Fruit fly (Drosophila melanogaster) whole organism, embryonic: Measurements from ENCODE around the gene CG13385.

Experiments
- Aef1 ChIP-seq: fragments of 200-800 bp; sonication (Bioruptor generic); IDR thresholded peaks from 3 replicates; pipeline ENCODE4 v1.3.6; 2022; ENCODE audit warnings: missing biosample characterization, missing genetic modification characterization
- Atf3 ChIP-seq: fragments of 200-800 bp; sonication (Bioruptor generic); optimal IDR thresholded peaks from 3 replicates; lab custom pipeline; 2016; ENCODE audit warnings: missing biosample characterization, missing genetic modification characterization
- Awh ChIP-seq: fragments of 200-800 bp; sonication (Bioruptor generic); IDR thresholded peaks from 2 replicates; pipeline ENCODE4, ENCODE4 v1.3.6; 2022; ENCODE audit warnings: missing biosample characterization, missing genetic modification characterization
- Blimp-1 ChIP-seq: fragments of 200-800 bp; sonication (Bioruptor generic); optimal IDR thresholded peaks from 3 replicates; lab custom pipeline; 2018; ENCODE audit warnings: missing biosample characterization, missing genetic modification characterization, mild to moderate bottlenecking, moderate library complexity, missing genetic modification reagents
- CG10209 ChIP-seq: fragments of 200-800 bp; sonication (Bioruptor generic); optimal IDR thresholded peaks from 3 replicates; lab custom pipeline; 2017; ENCODE audit warnings: missing biosample characterization, mild to moderate bottlenecking, missing genetic modification characterization, missing genetic modification reagents
- CG10462 ChIP-seq: fragments of 200-800 bp; sonication (Bioruptor generic); optimal IDR thresholded peaks from 2 replicates; lab custom pipeline; 2016; ENCODE audit warnings: missing biosample characterization, missing genetic modification characterization
- CG11247 ChIP-seq: fragments of 200-800 bp; sonication (Bioruptor generic); IDR thresholded peaks from 2 replicates; pipeline ENCODE4 v1.3.6; 2022; ENCODE audit warnings: missing biosample characterization, missing genetic modification characterization
- CG12942 ChIP-seq: fragments of 200-800 bp; sonication (Bioruptor generic); optimal IDR thresholded peaks from 3 replicates; lab custom pipeline; 2016; ENCODE audit warnings: missing biosample characterization, missing genetic modification characterization
- CG13296 ChIP-seq: fragments of 200-800 bp; sonication (Bioruptor generic); optimal IDR thresholded peaks from 3 replicates; lab custom pipeline; 2018; ENCODE audit warnings: missing biosample characterization, mild to moderate bottlenecking, missing genetic modification characterization
- CG14710 ChIP-seq: fragments of 200-800 bp; sonication (Bioruptor generic); optimal IDR thresholded peaks from 3 replicates; lab custom pipeline; 2019; ENCODE audit warnings: missing biosample characterization, mild to moderate bottlenecking, missing genetic modification characterization, moderate library complexity
- CG16815 ChIP-seq: fragments of 200-800 bp; sonication (Bioruptor generic); optimal IDR thresholded peaks from 3 replicates; lab custom pipeline; 2017; ENCODE audit warnings: missing biosample characterization, mild to moderate bottlenecking, missing genetic modification characterization
- CG17829 ChIP-seq: fragments of 200-800 bp; optimal IDR thresholded peaks from 2 replicates; lab custom pipeline; 2019; ENCODE audit warnings: missing biosample characterization, mild to moderate bottlenecking, missing genetic modification characterization, moderate library complexity
- CG18262 ChIP-seq: fragments of 200-800 bp; optimal IDR thresholded peaks from 3 replicates; lab custom pipeline; 2019; ENCODE audit warnings: missing biosample characterization, mild to moderate bottlenecking, missing genetic modification characterization, moderate library complexity
- CG18619 ChIP-seq: fragments of 200-800 bp; sonication (Bioruptor generic); optimal IDR thresholded peaks from 3 replicates; lab custom pipeline; 2017; ENCODE audit warnings: missing biosample characterization, mild to moderate bottlenecking, missing genetic modification characterization
- CG2202 ChIP-seq: fragments of 200-800 bp; sonication (Bioruptor generic); optimal IDR thresholded peaks from 2 replicates; lab custom pipeline; 2018; ENCODE audit warnings: missing biosample characterization, mild to moderate bottlenecking, missing genetic modification characterization
- CG31441 ChIP-seq: fragments of 200-800 bp; sonication (Bioruptor generic); IDR thresholded peaks from 2 replicates; pipeline ENCODE4 v1.3.6; 2022; ENCODE audit warnings: missing biosample characterization, missing genetic modification characterization
- CG3163 ChIP-seq: fragments of 200-800 bp; sonication (Bioruptor generic); optimal IDR thresholded peaks from 3 replicates; lab custom pipeline; 2016; ENCODE audit warnings: missing biosample characterization, missing genetic modification characterization
- CG4617 ChIP-seq: fragments of 200-800 bp; sonication (Bioruptor generic); optimal IDR thresholded peaks from 3 replicates; lab custom pipeline; 2016; ENCODE audit warnings: missing biosample characterization, missing genetic modification characterization, borderline replicate concordance
- CG4820 ChIP-seq: fragments of 200-800 bp; sonication (Bioruptor generic); optimal IDR thresholded peaks from 3 replicates; lab custom pipeline; 2016; ENCODE audit warnings: missing biosample characterization, missing genetic modification characterization
- CG6254 ChIP-seq: fragments of 200-800 bp; sonication (Bioruptor generic); optimal IDR thresholded peaks from 3 replicates; lab custom pipeline; 2017; ENCODE audit warnings: mild to moderate bottlenecking, missing biosample characterization, missing genetic modification reagents, missing genetic modification characterization
- CG6272 ChIP-seq: fragments of 200-800 bp; sonication (Bioruptor generic); IDR thresholded peaks from 2 replicates; pipeline ENCODE4 v1.3.6; 2022; ENCODE audit warnings: missing biosample characterization, missing genetic modification characterization
- CG7372 ChIP-seq: fragments of 200-800 bp; sonication (Bioruptor generic); IDR thresholded peaks from 2 replicates; pipeline ENCODE4 v1.3.6; 2022; ENCODE audit warnings: missing biosample characterization, missing genetic modification characterization
- CG7745 ChIP-seq: fragments of 200-800 bp; sonication (Bioruptor generic); optimal IDR thresholded peaks from 2 replicates; lab custom pipeline; 2018; ENCODE audit warnings: missing biosample characterization, mild to moderate bottlenecking, missing genetic modification characterization, moderate library complexity
- CG7987 ChIP-seq: fragments of 200-800 bp; sonication (Bioruptor generic); optimal IDR thresholded peaks from 2 replicates; lab custom pipeline; 2018; ENCODE audit warnings: missing biosample characterization, mild to moderate bottlenecking, missing genetic modification characterization, moderate library complexity
- CG8388 ChIP-seq: fragments of 200-800 bp; sonication (Bioruptor generic); optimal IDR thresholded peaks from 2 replicates; lab custom pipeline; 2019; ENCODE audit warnings: missing biosample characterization, mild to moderate bottlenecking, missing genetic modification characterization, moderate library complexity
- CG9727 ChIP-seq: fragments of 200-800 bp; sonication (Bioruptor generic); optimal IDR thresholded peaks from 3 replicates; lab custom pipeline; 2017; ENCODE audit warnings: missing biosample characterization, mild to moderate bottlenecking, missing genetic modification characterization
- Dip3 ChIP-seq: fragments of 200-800 bp; sonication (Bioruptor generic); optimal IDR thresholded peaks from 3 replicates; lab custom pipeline; 2016; ENCODE audit warnings: missing biosample characterization, missing genetic modification characterization
- Drgx ChIP-seq: fragments of 200-800 bp; sonication (Bioruptor generic); IDR thresholded peaks from 2 replicates; pipeline ENCODE4 v1.3.6; 2022; ENCODE audit warnings: missing biosample characterization, missing genetic modification characterization
- Hand ChIP-seq: fragments of 200-800 bp; sonication (Bioruptor generic); optimal IDR thresholded peaks from 2 replicates; lab custom pipeline; 2017; ENCODE audit warnings: mild to moderate bottlenecking, missing biosample characterization, missing genetic modification reagents, missing genetic modification characterization
- HmgD ChIP-seq: fragments of 200-800 bp; sonication (Bioruptor generic); optimal IDR thresholded peaks from 3 replicates; lab custom pipeline; 2016; ENCODE audit warnings: missing biosample characterization, missing genetic modification characterization
- Lim3 ChIP-seq: fragments of 200-800 bp; sonication (Bioruptor generic); IDR thresholded peaks from 2 replicates; pipeline ENCODE4 v1.3.6; 2022; ENCODE audit warnings: missing biosample characterization, missing genetic modification characterization
- Nf-YC ChIP-seq: fragments of 200-800 bp; optimal IDR thresholded peaks from 3 replicates; lab custom pipeline; 2019; ENCODE audit warnings: missing biosample characterization, mild to moderate bottlenecking, missing genetic modification characterization, moderate library complexity
- NfI ChIP-seq: fragments of 200-800 bp; sonication (Bioruptor generic); optimal IDR thresholded peaks from 3 replicates; lab custom pipeline; 2018; ENCODE audit warnings: missing biosample characterization, mild to moderate bottlenecking, missing genetic modification characterization, moderate library complexity
- Ravus ChIP-seq: fragments of 200-800 bp; sonication (Bioruptor generic); IDR thresholded peaks from 2 replicates; pipeline ENCODE4 v1.3.6; 2022; ENCODE audit warnings: missing biosample characterization, missing genetic modification characterization
- Side ChIP-seq: fragments of 200-800 bp; sonication (Bioruptor generic); optimal IDR thresholded peaks from 2 replicates; lab custom pipeline; 2016; ENCODE audit warnings: missing biosample characterization, missing genetic modification characterization
- Sin3A ChIP-seq: fragments of >200 bp; optimal IDR thresholded peaks from 2 replicates; lab custom pipeline; 2018
- Trl ChIP-seq, 3 experiments: fragments of >200 bp in 2 of 3; fragments of 200-800 bp in 1 of 3; sonication (Bioruptor generic) in 1 of 3; optimal IDR thresholded peaks; 2 replicates in 1 of 3; 3 replicates in 2 of 3; lab custom pipeline; 2016 to 2017; ENCODE audit warnings: missing biosample characterization in 1 of 3, missing genetic modification characterization in 1 of 3
- bigmax ChIP-seq: fragments of 200-800 bp; sonication (Bioruptor generic); optimal IDR thresholded peaks from 2 replicates; lab custom pipeline; 2018; ENCODE audit warnings: missing biosample characterization, mild to moderate bottlenecking, missing genetic modification characterization
- bowl ChIP-seq: fragments of 200-800 bp; sonication (Bioruptor generic); IDR thresholded peaks from 2 replicates; pipeline ENCODE4 v1.3.6; 2022; ENCODE audit warnings: missing biosample characterization, missing genetic modification characterization
- cwo ChIP-seq: fragments of 200-800 bp; sonication (Bioruptor generic); optimal IDR thresholded peaks from 3 replicates; lab custom pipeline; 2017; ENCODE audit warnings: missing biosample characterization, missing genetic modification characterization, mild to moderate bottlenecking, moderate library complexity, missing genetic modification reagents
- da ChIP-seq: fragments of 200-800 bp; sonication (Bioruptor generic); optimal IDR thresholded peaks from 2 replicates; lab custom pipeline; 2016; ENCODE audit warnings: missing biosample characterization, missing genetic modification characterization
- dmrt11E ChIP-seq: fragments of 200-800 bp; sonication (Bioruptor generic); optimal IDR thresholded peaks from 3 replicates; lab custom pipeline; 2018; ENCODE audit warnings: missing biosample characterization, mild to moderate bottlenecking, missing genetic modification characterization, moderate library complexity
- h ChIP-seq: fragments of >200 bp; optimal IDR thresholded peaks from 2 replicates; lab custom pipeline; 2017
- insv ChIP-seq, 2 experiments: fragments of 200-800 bp; sonication (Bioruptor generic); optimal IDR thresholded peaks; 3 replicates each; lab custom pipeline; 2016 to 2018; ENCODE audit warnings: missing biosample characterization in 2 of 2, missing genetic modification characterization in 2 of 2
- nerfin-1 ChIP-seq: fragments of 200-800 bp; sonication (Bioruptor generic); optimal IDR thresholded peaks from 3 replicates; lab custom pipeline; 2019; ENCODE audit warnings: missing biosample characterization, mild to moderate bottlenecking, missing genetic modification characterization, moderate library complexity
- nom ChIP-seq: fragments of 200-800 bp; sonication (Bioruptor generic); optimal IDR thresholded peaks from 2 replicates; lab custom pipeline; 2017; ENCODE audit warnings: missing biosample characterization, missing genetic modification characterization, mild to moderate bottlenecking, moderate library complexity, missing genetic modification reagents
- onecut ChIP-seq: fragments of 200-800 bp; sonication (Bioruptor generic); IDR thresholded peaks from 2 replicates; pipeline ENCODE4 v1.3.6; 2022; ENCODE audit warnings: missing biosample characterization, missing genetic modification characterization
- pb ChIP-seq: fragments of 200-800 bp; sonication (Bioruptor generic); optimal IDR thresholded peaks from 3 replicates; lab custom pipeline; 2016; ENCODE audit warnings: missing biosample characterization, missing genetic modification characterization
- peb ChIP-seq: fragments of 200-800 bp; sonication (Bioruptor generic); IDR thresholded peaks from 2 replicates; pipeline ENCODE4 v1.3.6; 2022; ENCODE audit warnings: missing biosample characterization, missing genetic modification characterization
- pho ChIP-seq: fragments of 200-800 bp; sonication (Bioruptor generic); optimal IDR thresholded peaks from 2 replicates; lab custom pipeline; 2016; ENCODE audit warnings: missing biosample characterization, missing genetic modification characterization
- ttk ChIP-seq: fragments of 200-800 bp; sonication (Bioruptor generic); IDR thresholded peaks from 2 replicates; pipeline ENCODE4 v2.1.2; 2022; ENCODE audit warnings: missing biosample characterization, missing genetic modification characterization

Gene CG13385

dm6 chr2L:8350560-8351171, 45.8 kb upstream of the CG13385 start (continued):
- TF ChIP-seq CG13296 (GFP tag; lab: Kevin White, UChicago) (peak; percentile 74), cwo (GFP tag; lab: Kevin White, UChicago) (no peak), Lim3 (no peak), CG10209 (GFP tag; lab: Kevin White, UChicago) (peak; percentile 31), CG18262 (no peak), CG14710 (no peak), nom (GFP tag; lab: Kevin White, UChicago) (no peak), CG17829 (no peak), nerfin-1 (no peak), bigmax (GFP tag; lab: Kevin White, UChicago) (no peak), Hand (GFP tag; lab: Kevin White, UChicago) (peak; percentile 52), Sin3A (lab: Kevin White, UChicago) (no peak), CG7372 (GFP tag; lab: Robert Waterston, UW) (peak; percentile 68), h (lab: Kevin White, UChicago) (no peak), da (GFP tag; lab: Kevin White, UChicago) (no peak), CG10462 (GFP tag; lab: Kevin White, UChicago) (no peak), bowl (GFP tag; lab: Robert Waterston, UW) (no peak), insv (GFP tag; optimal IDR thresholded peaks at IDR 0.05; lab: Kevin White, UChicago) (no peak), CG6254 (GFP tag; lab: Kevin White, UChicago) (no peak), Drgx (GFP tag; lab: Robert Waterston, UW) (no peak), CG9727 (peak; percentile 16), CG6272 (no peak), Aef1 (GFP tag; lab: Robert Waterston, UW) (no peak), HmgD (GFP tag; lab: Kevin White, UChicago) (no peak), CG12942 (GFP tag; lab: Kevin White, UChicago) (no peak), Trl (optimal IDR thresholded peaks at IDR 0.05; lab: Kevin White, UChicago) (no peak), Trl (GFP tag; optimal IDR thresholded peaks at IDR 0.05; lab: Kevin White, UChicago) (peak; percentile 8), CG8388 (GFP tag; lab: Kevin White, UChicago) (peak; percentile 8), CG18619 (GFP tag; lab: Kevin White, UChicago) (peak; percentile 8), peb (GFP tag; lab: Robert Waterston, UW) (no peak), Atf3 (GFP tag; lab: Kevin White, UChicago) (no peak), Side (GFP tag; lab: Kevin White, UChicago) (peak; percentile 16), Blimp-1 (no peak), dmrt11E (tag; lab: Kevin White, UChicago) (no peak), pho (GFP tag; lab: Kevin White, UChicago) (no peak), CG7745 (tag; lab: Kevin White, UChicago) (no peak), CG4617 (GFP tag; lab: Kevin White, UChicago) (no peak), CG4820 (GFP tag; lab: Kevin White, UChicago) (no peak), Ravus (GFP tag; lab: Robert Waterston, UW) (no peak), NfI (peak; percentile 2), Awh (no peak; the same call in 1 of the 2 replicates), pb (GFP tag; lab: Kevin White, UChicago) (no peak), onecut (GFP tag; lab: Robert Waterston, UW) (no peak), Nf-YC (no peak), Dip3 (GFP tag; lab: Kevin White, UChicago) (no peak), ttk (GFP tag; lab: Robert Waterston, UW) (no peak), CG3163 (GFP tag; lab: Kevin White, UChicago) (no peak), CG7987 (GFP tag; lab: Kevin White, UChicago) (peak; percentile 44), CG31441 (GFP tag; lab: Robert Waterston, UW) (no peak), CG2202 (tag; lab: Kevin White, UChicago) (no peak), CG16815 (GFP tag; lab: Kevin White, UChicago) (no peak), CG11247 (GFP tag; lab: Robert Waterston, UW) (no peak)
